Worm (Caenorhabditis elegans): ENCODE measurements around the gene col-145.
A peak's percentile ranks its signal among the peaks of the same experiment; 100 is the strongest.

Gene col-145

ce11 chrV:9160224-9160886, 2.5 kb downstream of the col-145 start, which contains the start of gene col-144:
TSS of gene col-144 (minus strand) at chrV:9160642.
- peak; percentile 95 for TF ChIP-seq aha-1 (tag)
- no peak for TF ChIP-seq mep-1 (tag; optimal IDR thresholded peaks at IDR 0.05)
- no peak for TF ChIP-seq nhr-11 (tag; optimal IDR thresholded peaks at IDR 0.05)
- peak; percentile 32; the same call in 1 of the 2 replicates for TF ChIP-seq zfp-3 (GFP tag; conservative IDR thresholded peaks at IDR 0.05)
- no peak for TF ChIP-seq sdz-12 (GFP tag; optimal IDR thresholded peaks at IDR 0.05)
- TF ChIP-seq egl-43 (GFP tag; IDR thresholded peaks at IDR 0.05), result 0 out of 2 replicates have a peak, but pooled peaks have one; percentile 16
- TF ChIP-seq daf-19 (GFP tag; conservative IDR thresholded peaks at IDR 0.05), result no peak
- peak in 1 of 2 experiments; percentile 17 for TF ChIP-seq unc-62 (GFP tag; optimal IDR thresholded peaks at IDR 0.05 in 1 of 2)
- no peak for TF ChIP-seq unc-62 (tag; optimal IDR thresholded peaks at IDR 0.05)
- TF ChIP-seq cey-2 (tag; optimal IDR thresholded peaks at IDR 0.05; ENCODE audit: borderline replicate concordance, insufficient read depth), result peak; percentile 9
- no peak for TF ChIP-seq dmd-8 (GFP tag; IDR thresholded peaks at IDR 0.05)
- TF ChIP-seq nhr-25 (tag; optimal IDR thresholded peaks at IDR 0.05; ENCODE audit: borderline replicate concordance, insufficient read depth), result peak; percentile 63
- TF ChIP-seq ces-1 (GFP tag; optimal IDR thresholded peaks at IDR 0.05), result no peak
- TF ChIP-seq F44E2.7 (GFP tag; IDR thresholded peaks at IDR 0.05), result no peak
- no peak for TF ChIP-seq ctbp-1 (GFP tag; IDR thresholded peaks at IDR 0.05)
- peak; percentile 41 for TF ChIP-seq hlh-30 (tag; optimal IDR thresholded peaks at IDR 0.05; ENCODE audit: insufficient read depth)
- peak; percentile 19 for TF ChIP-seq mxl-3 (GFP tag; optimal IDR thresholded peaks at IDR 0.05)
- TF ChIP-seq lin-15B (tag; optimal IDR thresholded peaks at IDR 0.05), result no peak
- TF ChIP-seq arid-1 (GFP tag; conservative IDR thresholded peaks at IDR 0.05), result no peak
- TF ChIP-seq skn-1 (tag; optimal IDR thresholded peaks at IDR 0.05), result no peak
- peak; percentile 63 for TF ChIP-seq nhr-28 (tag; optimal IDR thresholded peaks at IDR 0.05)
- peak; percentile 83 for TF ChIP-seq ama-1 (optimal IDR thresholded peaks at IDR 0.05)
- no peak for TF ChIP-seq nhr-48 (tag; optimal IDR thresholded peaks at IDR 0.05)
- no peak for TF ChIP-seq hif-1 (tag; optimal IDR thresholded peaks at IDR 0.05)
- TF ChIP-seq nhr-77 (tag; optimal IDR thresholded peaks at IDR 0.05), result no peak
- peak; percentile 86 for TF ChIP-seq set-16 (GFP tag; IDR thresholded peaks at IDR 0.05)
- no peak for TF ChIP-seq nhr-76 (tag; optimal IDR thresholded peaks at IDR 0.05)
- no peak for TF ChIP-seq dpl-1 (GFP tag; optimal IDR thresholded peaks at IDR 0.05)
- TF ChIP-seq nhr-41 (GFP tag; IDR thresholded peaks at IDR 0.05), result no peak
- no peak for TF ChIP-seq ceh-28 (tag; optimal IDR thresholded peaks at IDR 0.05)
- 0 out of 4 replicates have a peak, but pooled peaks of 1 of the 2 experiments have one; percentile 61 for TF ChIP-seq madf-5 (GFP tag; IDR thresholded peaks at IDR 0.05)
- no peak for TF ChIP-seq lin-38 (GFP tag; IDR thresholded peaks at IDR 0.05)
- TF ChIP-seq T26A8.4 (GFP tag; IDR thresholded peaks at IDR 0.05), result peak; percentile 78
- peak; percentile 40 for TF ChIP-seq hlh-11 (tag; optimal IDR thresholded peaks at IDR 0.05)

ce11 chrV:9159146-9159717, 3.6 kb downstream of the col-145 start:
- TF ChIP-seq zfp-3 (GFP tag; conservative IDR thresholded peaks at IDR 0.05) (peak; percentile 74; the same call in 1 of the 2 replicates), ama-1 (optimal IDR thresholded peaks at IDR 0.05) (peak; percentile 79), mep-1 (tag; optimal IDR thresholded peaks at IDR 0.05) (peak; percentile 27), T26A8.4 (GFP tag; IDR thresholded peaks at IDR 0.05) (peak; percentile 82)

- TF ChIP-seq fkh-10 (GFP tag; optimal IDR thresholded peaks at IDR 0.05), result peak; percentile 81
- no peak for TF ChIP-seq Y5F2A.4 (GFP tag; optimal IDR thresholded peaks at IDR 0.05)
- TF ChIP-seq F44E2.7 (GFP tag; IDR thresholded peaks at IDR 0.05), result no peak
- TF ChIP-seq arid-1 (GFP tag; conservative IDR thresholded peaks at IDR 0.05), result no peak
- TF ChIP-seq zip-11 (GFP tag; IDR thresholded peaks at IDR 0.05), result no peak
- no peak for TF ChIP-seq nhr-237 (tag; optimal IDR thresholded peaks at IDR 0.05)
- no peak for TF ChIP-seq attf-4 (tag; optimal IDR thresholded peaks at IDR 0.05)
- TF ChIP-seq rbr-2 (tag; optimal IDR thresholded peaks at IDR 0.05), result no peak
- TF ChIP-seq lir-3 (tag; optimal IDR thresholded peaks at IDR 0.05), result no peak
- no peak for TF ChIP-seq ZK337.2 (GFP tag; IDR thresholded peaks at IDR 0.05)
- TF ChIP-seq mep-1 (tag; optimal IDR thresholded peaks at IDR 0.05), result no peak
- TF ChIP-seq mdl-1 (tag; optimal IDR thresholded peaks at IDR 0.05), result peak in 1 of 2 experiments; percentile 2
- TF ChIP-seq ces-1 (GFP tag; optimal IDR thresholded peaks at IDR 0.05), result peak; percentile 80
- no peak for TF ChIP-seq nhr-28 (tag; optimal IDR thresholded peaks at IDR 0.05)
These were observed 5.2 kb downstream of the col-145 start for ce11 chrV:9157597-9157996.
